Worm (Caenorhabditis elegans) whole organism, midembryonic: ENCODE results near the gene srx-58.

ENCODE experiments used
- T22C8.4 ChIP-seq: fragments of 200-800 bp; sonication (Bioruptor generic); IDR thresholded peaks from 2 replicates; pipeline ENCODE4 v1.3.6; 2022; ENCODE audit warnings: missing genetic modification characterization, missing compliant biosample characterization
- tab-1 ChIP-seq: fragments of 200-800 bp; sonication (Bioruptor generic); IDR thresholded peaks from 2 replicates; pipeline ENCODE4 v1.3.6; 2022; ENCODE audit warnings: missing genetic modification characterization, missing compliant biosample characterization

DNA sequence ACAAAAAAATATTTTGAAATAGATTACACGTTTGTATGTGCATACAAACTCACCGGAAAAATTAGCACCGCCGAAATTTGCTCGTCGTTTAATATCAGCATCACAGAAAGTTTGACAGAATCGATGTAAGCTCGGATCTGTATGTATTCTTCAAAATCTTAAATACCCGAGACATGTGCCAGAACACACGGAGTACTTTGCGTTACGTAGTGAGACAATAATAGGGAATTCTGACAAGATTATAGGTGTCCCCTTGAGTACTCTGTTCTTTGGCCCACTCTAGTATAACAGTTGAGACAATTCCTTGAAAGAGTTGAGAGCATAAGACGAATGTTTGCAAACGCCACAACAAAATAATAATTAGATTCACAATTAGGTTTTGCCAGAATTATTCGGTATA lies 48.9 kb upstream of the srx-58 start, which contains the start of gene srx-48:
- no peak for TF ChIP-seq T22C8.4 (GFP tag; lab: Robert Waterston, UW)
- no peak for TF ChIP-seq tab-1
